Worm (Caenorhabditis elegans) whole organism, midembryonic: ENCODE data around the gene K07F5.12.

ENCODE experiments used
- T22C8.4 ChIP-seq: fragments of 200-800 bp; sonication (Bioruptor generic); IDR thresholded peaks from 2 replicates; pipeline ENCODE4 v1.3.6; 2022; ENCODE audit warnings: missing genetic modification characterization, missing compliant biosample characterization
- cog-1 ChIP-seq: sonication (generic microtip); optimal IDR thresholded peaks from 2 replicates; lab custom pipeline; 2016; ENCODE audit warnings: missing genetic modification characterization, missing compliant biosample characterization
- flt-1 ChIP-seq: fragments of 200-800 bp; sonication (Bioruptor generic); IDR thresholded peaks from 2 replicates; pipeline ENCODE4 v1.3.6; 2022; ENCODE audit warnings: missing genetic modification characterization, missing compliant biosample characterization
- klf-2 ChIP-seq: fragments of 200-800 bp; sonication (Bioruptor generic); conservative IDR thresholded peaks from 2 replicates; pipeline ENCODE4 v1.3.6; 2022; ENCODE audit warnings: missing genetic modification reagents, missing genetic modification characterization, missing compliant biosample characterization
- ref-1 ChIP-seq: fragments of 200-800 bp; sonication (Bioruptor generic); conservative IDR thresholded peaks from 2 replicates; pipeline ENCODE4 v1.3.6; 2022; ENCODE audit warnings: missing genetic modification reagents, missing genetic modification characterization, missing compliant biosample characterization
- ztf-23 ChIP-seq: fragments of 200-800 bp; sonication (Bioruptor generic); IDR thresholded peaks from 2 replicates; pipeline ENCODE4 v1.3.6; 2022; ENCODE audit warnings: missing genetic modification reagents, missing genetic modification characterization, missing compliant biosample characterization
- ztf-29 ChIP-seq: fragments of 200-800 bp; sonication (Bioruptor generic); IDR thresholded peaks from 2 replicates; pipeline ENCODE4 v1.3.6; 2022; ENCODE audit warnings: missing genetic modification reagents, missing genetic modification characterization, missing compliant biosample characterization

DNA sequence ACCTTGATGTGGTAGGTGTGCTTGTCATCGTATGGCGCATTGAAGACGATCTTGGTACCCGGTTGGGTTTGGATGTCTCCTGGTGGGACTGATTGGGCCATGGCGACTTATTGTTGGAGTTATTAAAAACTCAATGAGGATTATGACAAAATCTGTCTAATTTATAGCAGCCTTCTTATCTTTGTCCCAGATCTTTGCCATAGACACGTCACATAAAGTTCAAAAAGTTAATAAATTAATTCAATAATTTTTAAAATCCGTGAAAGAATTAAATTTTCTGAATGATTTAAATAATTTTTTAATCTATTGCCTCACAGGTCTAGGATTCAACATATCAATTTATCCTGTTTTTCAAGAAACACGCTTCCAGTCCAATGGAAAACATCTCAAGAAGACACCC, 19.5 kb upstream of the K07F5.12 start, which contains the start of gene msp-81:
- TF ChIP-seq ztf-29 (GFP tag; lab: Robert Waterston, UW), result no peak
- TF ChIP-seq T22C8.4 (GFP tag; lab: Robert Waterston, UW), result no peak
- TF ChIP-seq klf-2 (GFP tag; lab: Robert Waterston, UW), result no peak
- TF ChIP-seq flt-1 (GFP tag; lab: Robert Waterston, UW), result no peak
- TF ChIP-seq cog-1 (tag; lab: Kevin White, UChicago), result no peak
- no peak for TF ChIP-seq ref-1 (GFP tag; lab: Robert Waterston, UW)
- no peak for TF ChIP-seq ztf-23 (GFP tag; lab: Robert Waterston, UW)
